Fruit fly (Drosophila melanogaster) whole organism, embryonic: ENCODE measurements around the gene ind.
A peak's percentile ranks its signal among the peaks of the same experiment; 100 is the strongest.

Source experiments
- Atf6 ChIP-seq: fragments of 200-800 bp; sonication (Bioruptor generic); IDR thresholded peaks from 2 replicates; pipeline ENCODE4 v1.3.6; 2022; ENCODE audit warnings: missing biosample characterization, missing genetic modification characterization
- B-H1 ChIP-seq: fragments of 200-800 bp; sonication (Bioruptor generic); IDR thresholded peaks from 3 replicates; pipeline ENCODE4 v1.3.6; 2022; ENCODE audit warnings: missing biosample characterization, missing genetic modification characterization
- BEAF-32 ChIP-seq: fragments of 200-800 bp; sonication (Bioruptor generic); optimal IDR thresholded peaks from 3 replicates; lab custom pipeline; 2017; ENCODE audit warnings: missing biosample characterization, missing genetic modification characterization, mild to moderate bottlenecking, moderate library complexity, missing genetic modification reagents
- CG10565 ChIP-seq: fragments of 200-800 bp; sonication (Bioruptor generic); optimal IDR thresholded peaks from 3 replicates; lab custom pipeline; 2016; ENCODE audit warnings: missing biosample characterization, mild to moderate bottlenecking, missing genetic modification characterization
- CG11695 ChIP-seq: fragments of 200-800 bp; sonication (Bioruptor generic); IDR thresholded peaks from 3 replicates; pipeline ENCODE4 v1.3.6; 2022; ENCODE audit warnings: missing biosample characterization, missing genetic modification characterization
- CG12155 ChIP-seq: fragments of 200-800 bp; sonication (Bioruptor generic); optimal IDR thresholded peaks from 3 replicates; lab custom pipeline; 2016; ENCODE audit warnings: missing biosample characterization, missing genetic modification characterization
- CG12769 ChIP-seq: fragments of 200-800 bp; sonication (Bioruptor generic); optimal IDR thresholded peaks from 2 replicates; lab custom pipeline; 2019; ENCODE audit warnings: missing biosample characterization, mild to moderate bottlenecking, missing genetic modification characterization, moderate library complexity
- CG18476 ChIP-seq: fragments of 200-800 bp; sonication (Bioruptor generic); optimal IDR thresholded peaks from 2 replicates; lab custom pipeline; 2016; ENCODE audit warnings: missing biosample characterization, mild to moderate bottlenecking, missing genetic modification characterization
- CG18599 ChIP-seq: fragments of 200-800 bp; sonication (Bioruptor generic); optimal IDR thresholded peaks from 3 replicates; lab custom pipeline; 2017; ENCODE audit warnings: missing biosample characterization, missing genetic modification characterization, mild to moderate bottlenecking, moderate library complexity, missing genetic modification reagents
- CG3065 ChIP-seq: fragments of 200-800 bp; sonication (Bioruptor generic); optimal IDR thresholded peaks from 2 replicates; lab custom pipeline; 2016; ENCODE audit warnings: missing biosample characterization, missing genetic modification characterization
- CG33213 ChIP-seq: fragments of 200-800 bp; sonication (Bioruptor generic); optimal IDR thresholded peaks from 3 replicates; lab custom pipeline; 2016; ENCODE audit warnings: missing biosample characterization, missing genetic modification characterization
- CG34224 ChIP-seq: fragments of 200-800 bp; sonication (Bioruptor generic); IDR thresholded peaks from 3 replicates; pipeline ENCODE4 v1.3.6; 2022; ENCODE audit warnings: missing biosample characterization, missing genetic modification characterization; ENCODE audit not compliant: partially characterized antibody
- CG3838 ChIP-seq: fragments of 200-800 bp; sonication (Bioruptor generic); optimal IDR thresholded peaks from 3 replicates; lab custom pipeline; 2016; ENCODE audit warnings: missing biosample characterization, missing genetic modification characterization
- CG5953 ChIP-seq: fragments of 200-800 bp; sonication (Bioruptor generic); IDR thresholded peaks from 2 replicates; pipeline ENCODE4 v1.3.6; 2022; ENCODE audit warnings: missing biosample characterization, missing genetic modification characterization
- CG6175 ChIP-seq: fragments of 200-800 bp; sonication (Bioruptor generic); IDR thresholded peaks from 3 replicates; pipeline ENCODE4 v1.3.6; 2022; ENCODE audit warnings: missing biosample characterization, missing genetic modification characterization
- CG6765 ChIP-seq: fragments of 200-800 bp; sonication (Bioruptor generic); optimal IDR thresholded peaks from 3 replicates; lab custom pipeline; 2017; ENCODE audit warnings: missing biosample characterization, mild to moderate bottlenecking, missing genetic modification characterization
- CG6813 ChIP-seq: fragments of 200-800 bp; sonication (Bioruptor generic); optimal IDR thresholded peaks from 2 replicates; lab custom pipeline; 2017; ENCODE audit warnings: missing biosample characterization, missing genetic modification characterization, mild to moderate bottlenecking, moderate library complexity, missing genetic modification reagents
- CG8924 ChIP-seq: fragments of 200-800 bp; optimal IDR thresholded peaks from 3 replicates; lab custom pipeline; 2019; ENCODE audit warnings: missing biosample characterization, mild to moderate bottlenecking, missing genetic modification characterization, moderate library complexity
- HHEX ChIP-seq: fragments of 200-800 bp; sonication (Bioruptor generic); optimal IDR thresholded peaks from 3 replicates; lab custom pipeline; 2017; ENCODE audit warnings: missing biosample characterization, mild to moderate bottlenecking, missing genetic modification characterization, missing genetic modification reagents
- Max ChIP-seq: fragments of 200-800 bp; sonication (Bioruptor generic); optimal IDR thresholded peaks from 2 replicates; lab custom pipeline; 2016; ENCODE audit warnings: missing biosample characterization, mild to moderate bottlenecking, missing genetic modification characterization
- Mrtf ChIP-seq: fragments of 200-800 bp; sonication (Bioruptor generic); IDR thresholded peaks from 3 replicates; pipeline ENCODE4 v1.3.6; 2022; ENCODE audit warnings: missing biosample characterization, missing genetic modification characterization
- Pdp1 ChIP-seq, 2 experiments: fragments of 200-800 bp; sonication (Bioruptor generic); optimal IDR thresholded peaks; 3 replicates each; lab custom pipeline; 2016; ENCODE audit warnings: missing biosample characterization in 2 of 2, missing genetic modification characterization in 2 of 2, mild to moderate bottlenecking in 1 of 2, moderate library complexity in 1 of 2
- Stat92E ChIP-seq, 3 experiments: fragments of >200 bp in 2 of 3; fragments of 200-800 bp in 1 of 3; sonication (Bioruptor generic) in 1 of 3; optimal IDR thresholded peaks; 2 replicates each; lab custom pipeline; 2017 to 2019; ENCODE audit warnings: missing biosample characterization in 3 of 3, missing genetic modification characterization in 3 of 3, mild to moderate bottlenecking in 1 of 3, moderate library complexity in 1 of 3
- Taf1 ChIP-seq: fragments of 200-800 bp; sonication (Bioruptor generic); IDR thresholded peaks from 2 replicates; pipeline ENCODE4 v1.3.6; 2022; ENCODE audit warnings: missing biosample characterization, missing genetic modification characterization
- Trl ChIP-seq, 3 experiments: fragments of >200 bp in 2 of 3; fragments of 200-800 bp in 1 of 3; sonication (Bioruptor generic) in 1 of 3; optimal IDR thresholded peaks; 2 replicates in 1 of 3; 3 replicates in 2 of 3; lab custom pipeline; 2016 to 2017; ENCODE audit warnings: missing biosample characterization in 1 of 3, missing genetic modification characterization in 1 of 3
- YL-1 ChIP-seq: fragments of 200-800 bp; sonication (Bioruptor generic); optimal IDR thresholded peaks from 3 replicates; lab custom pipeline; 2017; ENCODE audit warnings: missing biosample characterization, mild to moderate bottlenecking, missing genetic modification characterization
- abd-A ChIP-seq: fragments of 200-800 bp; sonication (Bioruptor generic); optimal IDR thresholded peaks from 3 replicates; lab custom pipeline; 2019; ENCODE audit warnings: missing biosample characterization, mild to moderate bottlenecking, missing genetic modification characterization, moderate library complexity
- ato ChIP-seq: fragments of 200-800 bp; sonication (Bioruptor generic); IDR thresholded peaks from 2 replicates; pipeline ENCODE4 v1.3.6; 2022; ENCODE audit warnings: missing biosample characterization, missing genetic modification characterization; ENCODE audit not compliant: partially characterized antibody
- az2 ChIP-seq: fragments of 200-800 bp; sonication (Bioruptor generic); optimal IDR thresholded peaks from 3 replicates; lab custom pipeline; 2016; ENCODE audit warnings: missing biosample characterization, missing genetic modification characterization
- bbx ChIP-seq: fragments of 200-800 bp; sonication (Bioruptor generic); IDR thresholded peaks from 2 replicates; pipeline ENCODE4 v1.3.6; 2022; ENCODE audit warnings: missing biosample characterization, missing genetic modification characterization; ENCODE audit not compliant: partially characterized antibody
- bowl ChIP-seq: fragments of 200-800 bp; sonication (Bioruptor generic); IDR thresholded peaks from 2 replicates; pipeline ENCODE4 v1.3.6; 2022; ENCODE audit warnings: missing biosample characterization, missing genetic modification characterization
- cad ChIP-seq: fragments of >200 bp; optimal IDR thresholded peaks from 2 replicates; lab custom pipeline; 2017; ENCODE audit warnings: missing biosample characterization, missing genetic modification characterization
- chif ChIP-seq, 2 experiments: fragments of 200-800 bp; sonication (Bioruptor generic); optimal IDR thresholded peaks; 3 replicates each; lab custom pipeline; 2016; ENCODE audit warnings: missing biosample characterization in 2 of 2, missing genetic modification characterization in 2 of 2
- croc ChIP-seq: fragments of 200-800 bp; sonication (Bioruptor generic); conservative IDR thresholded peaks from 3 replicates; pipeline ENCODE4 v1.3.6; 2022; ENCODE audit warnings: missing biosample characterization, missing genetic modification characterization
- dpn ChIP-seq, 2 experiments: fragments of 200-800 bp; sonication (Bioruptor generic); optimal IDR thresholded peaks; 3 replicates each; lab custom pipeline; 2016; ENCODE audit warnings: missing biosample characterization in 2 of 2, missing genetic modification characterization in 2 of 2
- fd102C ChIP-seq: fragments of 200-800 bp; sonication (Bioruptor generic); optimal IDR thresholded peaks from 2 replicates; lab custom pipeline; 2018; ENCODE audit warnings: missing biosample characterization, mild to moderate bottlenecking, missing genetic modification characterization, moderate library complexity
- fd64A ChIP-seq: fragments of 200-800 bp; sonication (Bioruptor generic); optimal IDR thresholded peaks from 3 replicates; lab custom pipeline; 2018; ENCODE audit warnings: missing biosample characterization, mild to moderate bottlenecking, missing genetic modification characterization
- her ChIP-seq: fragments of 200-800 bp; sonication (Bioruptor generic); optimal IDR thresholded peaks from 2 replicates; lab custom pipeline; 2016; ENCODE audit warnings: missing biosample characterization, missing genetic modification characterization
- nau ChIP-seq: fragments of 200-800 bp; sonication (Bioruptor generic); optimal IDR thresholded peaks from 3 replicates; lab custom pipeline; 2017; ENCODE audit warnings: missing biosample characterization, mild to moderate bottlenecking, missing genetic modification characterization, missing genetic modification reagents
- odd ChIP-seq: fragments of 200-800 bp; sonication (Bioruptor generic); optimal IDR thresholded peaks from 2 replicates; lab custom pipeline; 2017; ENCODE audit warnings: missing biosample characterization, mild to moderate bottlenecking, missing genetic modification characterization
- ranshi ChIP-seq: fragments of 200-800 bp; sonication (Bioruptor generic); IDR thresholded peaks from 2 replicates; pipeline ENCODE4 v1.3.6; 2022; ENCODE audit warnings: missing biosample characterization, missing genetic modification characterization
- run ChIP-seq: fragments of 200-800 bp; sonication (Bioruptor generic); optimal IDR thresholded peaks from 3 replicates; lab custom pipeline; 2018; ENCODE audit warnings: missing biosample characterization, mild to moderate bottlenecking, missing genetic modification characterization
- schlank ChIP-seq: fragments of 200-800 bp; sonication (Bioruptor generic); optimal IDR thresholded peaks from 2 replicates; lab custom pipeline; 2018; ENCODE audit warnings: missing biosample characterization, mild to moderate bottlenecking, missing genetic modification characterization
- sim ChIP-seq: fragments of 200-800 bp; sonication (Bioruptor generic); IDR thresholded peaks from 2 replicates; pipeline ENCODE4 v1.3.6; 2022; ENCODE audit warnings: missing biosample characterization, missing genetic modification characterization
- sr ChIP-seq: fragments of 200-800 bp; sonication (Bioruptor generic); IDR thresholded peaks from 3 replicates; pipeline ENCODE4 v1.3.6; 2022; ENCODE audit warnings: missing biosample characterization, missing genetic modification characterization
- tin ChIP-seq: fragments of 200-800 bp; sonication (Bioruptor generic); optimal IDR thresholded peaks from 3 replicates; lab custom pipeline; 2016; ENCODE audit warnings: missing biosample characterization, missing genetic modification characterization
- tll ChIP-seq, 2 experiments: fragments of 200-800 bp in 1 of 2; fragments of >200 bp in 1 of 2; sonication (Bioruptor generic) in 1 of 2; optimal IDR thresholded peaks; 2 replicates each; lab custom pipeline; 2017 to 2019; ENCODE audit warnings: missing biosample characterization in 2 of 2, missing genetic modification characterization in 2 of 2, mild to moderate bottlenecking in 1 of 2, moderate library complexity in 1 of 2
- unc-4 ChIP-seq: fragments of 200-800 bp; sonication (Bioruptor generic); IDR thresholded peaks from 2 replicates; pipeline ENCODE4 v1.3.6; 2022; ENCODE audit warnings: missing biosample characterization, missing genetic modification characterization; ENCODE audit not compliant: partially characterized antibody

ind gene

DNA sequence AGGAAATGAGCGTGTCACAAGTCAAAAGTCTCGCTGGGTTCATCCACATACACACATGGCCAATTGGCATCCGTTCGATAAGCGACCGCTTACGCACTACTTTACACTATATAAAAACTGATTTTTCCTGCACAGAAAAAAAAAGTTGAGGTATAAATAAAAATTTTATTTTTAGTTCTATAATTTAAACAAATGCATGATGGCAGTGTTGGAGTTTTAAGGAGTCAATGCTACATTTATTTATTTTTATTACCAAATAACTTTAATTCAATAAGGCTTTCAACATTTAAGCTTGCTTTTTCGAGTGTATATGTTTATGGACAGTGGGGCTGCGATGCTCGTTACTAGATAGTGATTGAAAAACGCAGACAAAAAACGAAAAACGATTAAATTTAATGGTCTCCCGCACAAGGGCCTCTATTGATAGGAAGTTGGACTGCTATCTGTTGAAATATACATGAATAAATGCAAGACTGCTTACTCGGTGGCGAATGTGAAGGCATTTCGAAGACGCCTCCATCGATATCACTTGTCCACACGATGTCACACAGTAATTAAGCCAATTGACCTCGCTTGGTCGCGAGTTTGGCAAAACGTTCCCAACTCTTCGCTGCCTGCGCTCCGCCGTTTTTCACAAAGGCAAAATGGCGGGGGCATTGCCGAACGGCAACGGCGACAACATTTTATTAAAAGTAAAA, 31.9 kb downstream of the ind start (continued):
- peak; percentile 80 for TF ChIP-seq ranshi (GFP tag; lab: Robert Waterston, UW)
- peak; percentile 58 for TF ChIP-seq odd (GFP tag; lab: Kevin White, UChicago)
- no peak for TF ChIP-seq her (GFP tag; lab: Kevin White, UChicago)
- TF ChIP-seq BEAF-32 (GFP tag; lab: Kevin White, UChicago): no peak
- TF ChIP-seq schlank: no peak
- peak in 1 of 3 experiments; percentile 33 for TF ChIP-seq Stat92E (GFP tag; optimal IDR thresholded peaks at IDR 0.05; lab: Kevin White, UChicago)
- no peak for TF ChIP-seq ato (GFP tag; lab: Robert Waterston, UW)
- TF ChIP-seq cad (GFP tag; lab: Kevin White, UChicago): no peak
- TF ChIP-seq tll (GFP tag; optimal IDR thresholded peaks at IDR 0.05; lab: Kevin White, UChicago): no peak
- TF ChIP-seq bbx: no peak
- no peak for TF ChIP-seq CG10565 (GFP tag; lab: Kevin White, UChicago)
- TF ChIP-seq CG3065 (GFP tag; lab: Kevin White, UChicago): no peak
- TF ChIP-seq CG33213 (GFP tag; lab: Kevin White, UChicago): no peak
- peak; percentile 71 for TF ChIP-seq HHEX (GFP tag; lab: Kevin White, UChicago)
- no peak for TF ChIP-seq fd64A (GFP tag; lab: Kevin White, UChicago)
- TF ChIP-seq nau (GFP tag; lab: Kevin White, UChicago): peak; percentile 25
- TF ChIP-seq Atf6 (GFP tag; lab: Robert Waterston, UW): peak; percentile 74
- peak; percentile 63 for TF ChIP-seq CG12155 (GFP tag; lab: Kevin White, UChicago)
- TF ChIP-seq abd-A (tag; lab: Kevin White, UChicago): no peak
- peak; percentile 36 for TF ChIP-seq CG3838 (GFP tag; lab: Kevin White, UChicago)
- TF ChIP-seq sr: no peak
- no peak for TF ChIP-seq Trl (optimal IDR thresholded peaks at IDR 0.05; lab: Kevin White, UChicago)
- TF ChIP-seq Trl (GFP tag; optimal IDR thresholded peaks at IDR 0.05; lab: Kevin White, UChicago): peak; percentile 3
- TF ChIP-seq CG6765 (GFP tag; lab: Kevin White, UChicago): peak; percentile 9
- peak; percentile 73 for TF ChIP-seq CG11695 (GFP tag; lab: Robert Waterston, UW)
- peak; percentile 7 to 57 for TF ChIP-seq chif (GFP tag; optimal IDR thresholded peaks at IDR 0.05; lab: Kevin White, UChicago)
- TF ChIP-seq Taf1 (GFP tag; lab: Robert Waterston, UW): peak; percentile 55; the same call in 1 of the 2 replicates
- TF ChIP-seq CG8924: peak; percentile 89
- peak; percentile 67; the same call in 1 of the 2 replicates for TF ChIP-seq sim (GFP tag; lab: Robert Waterston, UW)
- no peak for TF ChIP-seq CG34224 (GFP tag; lab: Robert Waterston, UW)
- 0 out of 2 replicates have a peak, but pooled peaks have one; percentile 50 for TF ChIP-seq CG5953
- peak; percentile 65 for TF ChIP-seq tin
- peak; percentile 49 to 65 for TF ChIP-seq Pdp1 (GFP tag; optimal IDR thresholded peaks at IDR 0.05; lab: Kevin White, UChicago)
- TF ChIP-seq CG12769 (tag; lab: Kevin White, UChicago): peak; percentile 18
- TF ChIP-seq croc (GFP tag; lab: Robert Waterston, UW): peak; percentile 38; the same call in 2 of the 3 replicates
- TF ChIP-seq B-H1 (GFP tag; lab: Robert Waterston, UW): peak; percentile 49
- TF ChIP-seq az2 (GFP tag; lab: Kevin White, UChicago): peak; percentile 74
- peak; percentile 63 for TF ChIP-seq run
- TF ChIP-seq CG6175 (GFP tag; lab: Robert Waterston, UW): no peak
- no peak for TF ChIP-seq unc-4
- TF ChIP-seq dpn (GFP tag; optimal IDR thresholded peaks at IDR 0.05; lab: Kevin White, UChicago): peak in 1 of 2 experiments; percentile 60
- no peak for TF ChIP-seq Mrtf (GFP tag; lab: Robert Waterston, UW)
- peak; percentile 42 for TF ChIP-seq fd102C (GFP tag; lab: Kevin White, UChicago)
- no peak for TF ChIP-seq bowl
- peak; percentile 69 for TF ChIP-seq Max
- peak; percentile 81 for TF ChIP-seq CG18599 (GFP tag; lab: Kevin White, UChicago)
- TF ChIP-seq YL-1 (GFP tag; lab: Kevin White, UChicago): no peak
- peak; percentile 65 for TF ChIP-seq CG6813 (GFP tag; lab: Kevin White, UChicago)
- TF ChIP-seq CG18476 (GFP tag; lab: Kevin White, UChicago): peak; percentile 38
